Fruit fly (Drosophila melanogaster) whole organism, embryonic: Measurements from ENCODE around the gene CG43273.

ENCODE experiments used
- CG10543 ChIP-seq: fragments of 200-800 bp; sonication (Bioruptor generic); optimal IDR thresholded peaks from 3 replicates; lab custom pipeline; 2017; ENCODE audit warnings: missing biosample characterization, mild to moderate bottlenecking, missing genetic modification characterization, moderate library complexity
- CG12299 ChIP-seq: fragments of 200-800 bp; sonication (Bioruptor generic); optimal IDR thresholded peaks from 2 replicates; lab custom pipeline; 2018; ENCODE audit warnings: missing biosample characterization, mild to moderate bottlenecking, missing genetic modification characterization
- CG13287 ChIP-seq: fragments of 200-800 bp; sonication (Bioruptor generic); IDR thresholded peaks from 2 replicates; pipeline ENCODE4 v1.3.6; 2022; ENCODE audit warnings: missing biosample characterization, missing genetic modification characterization; ENCODE audit not compliant: partially characterized antibody
- CG13775 ChIP-seq: fragments of 200-800 bp; sonication (Bioruptor generic); optimal IDR thresholded peaks from 3 replicates; lab custom pipeline; 2017; ENCODE audit warnings: missing biosample characterization, mild to moderate bottlenecking, missing genetic modification characterization
- CG14667 ChIP-seq: fragments of 200-800 bp; sonication (Bioruptor generic); IDR thresholded peaks from 2 replicates; pipeline ENCODE4 v1.3.6; 2022; ENCODE audit warnings: missing biosample characterization, missing genetic modification characterization
- CG15011 ChIP-seq: fragments of 200-800 bp; sonication (Bioruptor generic); optimal IDR thresholded peaks from 3 replicates; lab custom pipeline; 2018; ENCODE audit warnings: missing biosample characterization, mild to moderate bottlenecking, missing genetic modification characterization
- CG17359 ChIP-seq: fragments of 200-800 bp; sonication (Bioruptor generic); optimal IDR thresholded peaks from 3 replicates; lab custom pipeline; 2018; ENCODE audit warnings: missing biosample characterization, mild to moderate bottlenecking, missing genetic modification characterization, moderate library complexity
- CG18011 ChIP-seq: fragments of 200-800 bp; sonication (Bioruptor generic); optimal IDR thresholded peaks from 2 replicates; lab custom pipeline; 2017; ENCODE audit warnings: missing biosample characterization, missing genetic modification characterization, mild to moderate bottlenecking, moderate library complexity, missing genotype
- CG34376 ChIP-seq: fragments of 200-800 bp; sonication (Bioruptor generic); optimal IDR thresholded peaks from 2 replicates; lab custom pipeline; 2018; ENCODE audit warnings: missing biosample characterization, mild to moderate bottlenecking, missing genetic modification characterization
- CG34422 ChIP-seq: fragments of 200-800 bp; sonication (Bioruptor generic); IDR thresholded peaks from 3 replicates; pipeline ENCODE4 v1.3.6; 2022; ENCODE audit warnings: missing biosample characterization, missing genetic modification characterization
- CG4328 ChIP-seq: fragments of 200-800 bp; sonication (Bioruptor generic); optimal IDR thresholded peaks from 3 replicates; lab custom pipeline; 2017; ENCODE audit warnings: missing biosample characterization, missing genetic modification reagents, missing genetic modification characterization
- CG4617 ChIP-seq: fragments of 200-800 bp; sonication (Bioruptor generic); optimal IDR thresholded peaks from 3 replicates; lab custom pipeline; 2016; ENCODE audit warnings: missing biosample characterization, missing genetic modification characterization, borderline replicate concordance
- CG5245 ChIP-seq: fragments of 200-800 bp; sonication (Bioruptor generic); optimal IDR thresholded peaks from 3 replicates; lab custom pipeline; 2016; ENCODE audit warnings: missing biosample characterization, missing genetic modification characterization
- CG6791 ChIP-seq: fragments of 200-800 bp; sonication (Bioruptor generic); IDR thresholded peaks from 3 replicates; pipeline ENCODE4 v1.3.6; 2022; ENCODE audit warnings: missing biosample characterization, missing genetic modification characterization; ENCODE audit not compliant: partially characterized antibody
- CHES-1-like ChIP-seq: fragments of 200-800 bp; sonication (Bioruptor generic); optimal IDR thresholded peaks from 2 replicates; lab custom pipeline; 2016; ENCODE audit warnings: missing biosample characterization, missing genetic modification characterization
- Deaf1 ChIP-seq: fragments of 200-800 bp; optimal IDR thresholded peaks from 3 replicates; lab custom pipeline; 2019; ENCODE audit warnings: missing biosample characterization, mild to moderate bottlenecking, missing genetic modification characterization, moderate library complexity
- ERR ChIP-seq: fragments of 200-800 bp; sonication (Bioruptor generic); optimal IDR thresholded peaks from 2 replicates; lab custom pipeline; 2016; ENCODE audit warnings: missing biosample characterization, missing genetic modification characterization
- Ets65A ChIP-seq: fragments of 200-800 bp; sonication (Bioruptor generic); peaks from one replicate; lab custom pipeline; 2016; ENCODE audit warnings: missing biosample characterization, missing genetic modification characterization
- HLHmδ ChIP-seq: fragments of 200-800 bp; sonication (Bioruptor generic); optimal IDR thresholded peaks from 2 replicates; lab custom pipeline; 2018; ENCODE audit warnings: missing biosample characterization, mild to moderate bottlenecking, missing genetic modification characterization, moderate library complexity
- Hand ChIP-seq: fragments of 200-800 bp; sonication (Bioruptor generic); optimal IDR thresholded peaks from 2 replicates; lab custom pipeline; 2017; ENCODE audit warnings: mild to moderate bottlenecking, missing biosample characterization, missing genetic modification reagents, missing genetic modification characterization
- Hr51 ChIP-seq, 2 experiments: fragments of 200-800 bp; sonication (Bioruptor generic); optimal IDR thresholded peaks; 2 replicates in 1 of 2; 3 replicates in 1 of 2; lab custom pipeline; 2016 to 2018; ENCODE audit warnings: missing biosample characterization in 2 of 2, missing genetic modification characterization in 2 of 2, mild to moderate bottlenecking in 1 of 2, moderate library complexity in 1 of 2
- Kr ChIP-seq: fragments of 200-800 bp; sonication (Bioruptor generic); optimal IDR thresholded peaks from 2 replicates; lab custom pipeline; 2017; ENCODE audit warnings: missing biosample characterization, mild to moderate bottlenecking, missing genetic modification characterization
- NK7.1 ChIP-seq: fragments of 200-800 bp; sonication (Bioruptor generic); optimal IDR thresholded peaks from 3 replicates; lab custom pipeline; 2016; ENCODE audit warnings: missing biosample characterization, missing genetic modification characterization
- Sox100B ChIP-seq: fragments of 200-800 bp; sonication (Bioruptor generic); optimal IDR thresholded peaks from 3 replicates; lab custom pipeline; 2018; ENCODE audit warnings: missing biosample characterization, mild to moderate bottlenecking, missing genetic modification characterization
- Xbp1 ChIP-seq: fragments of 200-800 bp; sonication (Bioruptor generic); optimal IDR thresholded peaks from 3 replicates; lab custom pipeline; 2016; ENCODE audit warnings: missing biosample characterization, mild to moderate bottlenecking, missing genetic modification characterization
- amos ChIP-seq: fragments of 200-800 bp; sonication (Bioruptor generic); IDR thresholded peaks from 2 replicates; pipeline ENCODE4 v1.3.6; 2022; ENCODE audit warnings: missing biosample characterization, missing genetic modification characterization; ENCODE audit not compliant: partially characterized antibody
- bcd ChIP-seq: fragments of 200-800 bp; sonication (Bioruptor generic); optimal IDR thresholded peaks from 2 replicates; lab custom pipeline; 2017; ENCODE audit warnings: missing biosample characterization, mild to moderate bottlenecking, missing genetic modification characterization
- bsh ChIP-seq, 2 experiments: fragments of 200-800 bp; sonication (Bioruptor generic); optimal IDR thresholded peaks; 2 replicates each; lab custom pipeline; 2017 to 2018; ENCODE audit warnings: mild to moderate bottlenecking in 2 of 2, missing biosample characterization in 2 of 2, missing genetic modification characterization in 2 of 2, moderate library complexity in 1 of 2
- cg ChIP-seq: fragments of 200-800 bp; sonication (Bioruptor generic); optimal IDR thresholded peaks from 3 replicates; lab custom pipeline; 2019; ENCODE audit warnings: missing biosample characterization, mild to moderate bottlenecking, missing genetic modification characterization, moderate library complexity
- ci ChIP-seq: fragments of 200-800 bp; sonication (Bioruptor generic); IDR thresholded peaks from 3 replicates; pipeline ENCODE4 v1.3.6; 2022; ENCODE audit warnings: missing biosample characterization, missing genetic modification characterization
- croc ChIP-seq: fragments of 200-800 bp; sonication (Bioruptor generic); conservative IDR thresholded peaks from 3 replicates; pipeline ENCODE4 v1.3.6; 2022; ENCODE audit warnings: missing biosample characterization, missing genetic modification characterization
- dysf ChIP-seq: fragments of 200-800 bp; sonication (Bioruptor generic); IDR thresholded peaks from 3 replicates; pipeline ENCODE4 v1.3.6; 2022; ENCODE audit warnings: missing biosample characterization, missing genetic modification characterization
- en ChIP-seq: fragments of 200-800 bp; sonication (Bioruptor generic); optimal IDR thresholded peaks from 2 replicates; lab custom pipeline; 2016; ENCODE audit warnings: missing biosample characterization, missing genetic modification characterization
- fd102C ChIP-seq: fragments of 200-800 bp; sonication (Bioruptor generic); optimal IDR thresholded peaks from 2 replicates; lab custom pipeline; 2018; ENCODE audit warnings: missing biosample characterization, mild to moderate bottlenecking, missing genetic modification characterization, moderate library complexity
- fd64A ChIP-seq: fragments of 200-800 bp; sonication (Bioruptor generic); optimal IDR thresholded peaks from 3 replicates; lab custom pipeline; 2018; ENCODE audit warnings: missing biosample characterization, mild to moderate bottlenecking, missing genetic modification characterization
- fru ChIP-seq: fragments of >200 bp; optimal IDR thresholded peaks from 2 replicates; lab custom pipeline; 2017
- fu2 ChIP-seq: fragments of 200-800 bp; sonication (Bioruptor generic); optimal IDR thresholded peaks from 2 replicates; lab custom pipeline; 2016; ENCODE audit warnings: missing biosample characterization, missing genetic modification characterization
- h ChIP-seq: fragments of >200 bp; optimal IDR thresholded peaks from 2 replicates; lab custom pipeline; 2017
- hbn ChIP-seq: fragments of 200-800 bp; sonication (Bioruptor generic); IDR thresholded peaks from 2 replicates; pipeline ENCODE4 v1.3.6; 2022; ENCODE audit warnings: missing biosample characterization, missing genetic modification characterization; ENCODE audit not compliant: partially characterized antibody
- hkb ChIP-seq, 2 experiments: fragments of 200-800 bp in 1 of 2; fragments of >200 bp in 1 of 2; sonication (Bioruptor generic) in 1 of 2; IDR thresholded peaks in 1 of 2; optimal IDR thresholded peaks in 1 of 2; 2 replicates each; pipeline versions ENCODE4 v1.3.6 to Lab custom; 2017 to 2022; ENCODE audit warnings: missing biosample characterization in 1 of 2, missing genetic modification characterization in 1 of 2
- ken ChIP-seq: fragments of 200-800 bp; sonication (Bioruptor generic); IDR thresholded peaks from 3 replicates; pipeline ENCODE4 v1.3.6; 2022; ENCODE audit warnings: missing biosample characterization, missing genetic modification characterization
- lmd ChIP-seq: fragments of 200-800 bp; sonication (Bioruptor generic); IDR thresholded peaks from 2 replicates; pipeline ENCODE4 v1.3.6; 2022; ENCODE audit warnings: missing biosample characterization, missing genetic modification characterization
- onecut ChIP-seq: fragments of 200-800 bp; sonication (Bioruptor generic); IDR thresholded peaks from 2 replicates; pipeline ENCODE4 v1.3.6; 2022; ENCODE audit warnings: missing biosample characterization, missing genetic modification characterization
- otp ChIP-seq: fragments of 200-800 bp; sonication (Bioruptor generic); IDR thresholded peaks from 3 replicates; pipeline ENCODE4, ENCODE4 v1.3.6; 2022; ENCODE audit warnings: missing biosample characterization, missing genetic modification characterization
- peb ChIP-seq: fragments of 200-800 bp; sonication (Bioruptor generic); IDR thresholded peaks from 2 replicates; pipeline ENCODE4 v1.3.6; 2022; ENCODE audit warnings: missing biosample characterization, missing genetic modification characterization
- tgo ChIP-seq: fragments of 200-800 bp; sonication (Bioruptor generic); IDR thresholded peaks from 3 replicates; pipeline ENCODE4 v1.3.6; 2022; ENCODE audit warnings: missing biosample characterization, missing genetic modification characterization
- unc-4 ChIP-seq: fragments of 200-800 bp; sonication (Bioruptor generic); IDR thresholded peaks from 2 replicates; pipeline ENCODE4 v1.3.6; 2022; ENCODE audit warnings: missing biosample characterization, missing genetic modification characterization; ENCODE audit not compliant: partially characterized antibody
- wor ChIP-seq: fragments of 200-800 bp; sonication (Bioruptor generic); IDR thresholded peaks from 2 replicates; pipeline ENCODE4 v1.3.6; 2022; ENCODE audit warnings: missing biosample characterization, missing genetic modification characterization
- zf30C ChIP-seq: fragments of 200-800 bp; sonication (Bioruptor generic); optimal IDR thresholded peaks from 3 replicates; lab custom pipeline; 2018; ENCODE audit warnings: missing biosample characterization, mild to moderate bottlenecking, missing genetic modification characterization

The CG43273 gene

dm6 chr3R:24813637-24814301, 16.3 kb upstream of the CG43273 start, which contains the start of the genes lili and CG34150 (continued):
- TF ChIP-seq fd102C (GFP tag; lab: Kevin White, UChicago) (no peak), unc-4 (GFP tag; lab: Robert Waterston, UW) (peak; percentile 89), hkb (optimal IDR thresholded peaks at IDR 0.05; lab: Kevin White, UChicago) (peak; percentile 19), hkb (GFP tag; IDR thresholded peaks at IDR 0.05; lab: Robert Waterston, UW) (peak; percentile 69), CG14667 (GFP tag; lab: Robert Waterston, UW) (0 out of 2 replicates have a peak, but pooled peaks have one; percentile 26), CG15011 (GFP tag; lab: Kevin White, UChicago) (no peak), bcd (peak; percentile 53), lmd (peak; percentile 61; the same call in 1 of the 2 replicates), zf30C (GFP tag; lab: Kevin White, UChicago) (peak; percentile 22), fd64A (GFP tag; lab: Kevin White, UChicago) (no peak), Xbp1 (GFP tag; lab: Kevin White, UChicago) (peak; percentile 84), CG4617 (GFP tag; lab: Kevin White, UChicago) (peak; percentile 46), fru (no peak), wor (0 out of 2 replicates have a peak, but pooled peaks have one; percentile 26), croc (GFP tag; lab: Robert Waterston, UW) (peak; percentile 37; the same call in 2 of the 3 replicates), CG10543 (GFP tag; lab: Kevin White, UChicago) (peak; percentile 71), fu2 (GFP tag; lab: Kevin White, UChicago) (peak; percentile 47), HLHmδ (no peak), en (peak; percentile 25), h (no peak), Hr51 (GFP tag; optimal IDR thresholded peaks at IDR 0.05; lab: Kevin White, UChicago) (peak; percentile 64 to 75), CG4328 (GFP tag; lab: Kevin White, UChicago) (peak; percentile 65), CG5245 (GFP tag; lab: Kevin White, UChicago) (peak; percentile 73), CG17359 (peak; percentile 90), otp (GFP tag; lab: Robert Waterston, UW) (no peak), Sox100B (GFP tag; lab: Kevin White, UChicago) (no peak), CG12299 (tag; lab: Kevin White, UChicago) (peak; percentile 48), CG18011 (GFP tag; lab: Kevin White, UChicago) (peak; percentile 53), onecut (GFP tag; lab: Robert Waterston, UW) (peak; percentile 47), ken (GFP tag; lab: Robert Waterston, UW) (peak; percentile 58; the same call in 1 of the 3 replicates), ci (GFP tag; lab: Robert Waterston, UW) (peak; percentile 73), dysf (peak; percentile 66), amos (GFP tag; lab: Robert Waterston, UW) (peak; percentile 79), NK7.1 (GFP tag; lab: Kevin White, UChicago) (peak; percentile 6), Kr (GFP tag; lab: Kevin White, UChicago) (no peak), bsh (GFP tag; optimal IDR thresholded peaks at IDR 0.05; lab: Kevin White, UChicago) (peak; percentile 0 to 68), CG13775 (GFP tag; lab: Kevin White, UChicago) (peak; percentile 72), CG34376 (GFP tag; lab: Kevin White, UChicago) (peak; percentile 66), CG13287 (GFP tag; lab: Robert Waterston, UW) (peak; percentile 88), CG34422 (GFP tag; lab: Robert Waterston, UW) (peak; percentile 78), hbn (GFP tag; lab: Robert Waterston, UW) (peak; percentile 75), cg (GFP tag; lab: Kevin White, UChicago) (no peak), CHES-1-like (GFP tag; lab: Kevin White, UChicago) (peak; percentile 80), Deaf1 (no peak), Hand (GFP tag; lab: Kevin White, UChicago) (no peak), peb (peak; percentile 52; the same call in 1 of the 2 replicates), Ets65A (peak; percentile 90), CG6791 (GFP tag; lab: Robert Waterston, UW) (peak; percentile 76), ERR (GFP tag; lab: Kevin White, UChicago) (peak; percentile 62), tgo (peak; percentile 72)
